Worm (Caenorhabditis elegans) whole organism, L4 larva: ENCODE measurements around the gene K07F5.6.
"Not testable (repeated sequence)": the region's sequence is repeated elsewhere in the genome, so short reads cannot be mapped to it uniquely, and the experiment has no call there.

Experiments
- R02D3.7 ChIP-seq: fragments of 150-350 bp; sonication (generic microtip); optimal IDR thresholded peaks from 3 replicates; lab custom pipeline; 2014; ENCODE audit warnings: missing biosample characterization, missing genetic modification characterization
- T20F7.1 ChIP-seq: fragments of 200-800 bp; sonication (Bioruptor generic); optimal IDR thresholded peaks from 2 replicates; lab custom pipeline; 2018; ENCODE audit warnings: mild to moderate bottlenecking, missing genetic modification characterization, missing compliant biosample characterization
- Y48G9A.11 ChIP-seq: fragments of 200-800 bp; sonication (Bioruptor generic); IDR thresholded peaks from 2 replicates; pipeline ENCODE4 v1.3.6; 2022; ENCODE audit warnings: missing genetic modification reagents, missing genetic modification characterization, missing compliant biosample characterization
- aha-1 ChIP-seq: fragments of 150-350 bp; peaks from one replicate; lab custom pipeline; 2014; ENCODE audit warnings: missing biosample characterization, missing genetic modification characterization
- attf-4 ChIP-seq: sonication (generic microtip); optimal IDR thresholded peaks from 3 replicates; lab custom pipeline; 2017; ENCODE audit warnings: missing biosample characterization, missing genetic modification characterization
- ceh-28 ChIP-seq: fragments of 150-350 bp; optimal IDR thresholded peaks from 2 replicates; lab custom pipeline; 2014; ENCODE audit warnings: missing biosample characterization, missing genetic modification reagents, missing genetic modification characterization
- ceh-32 ChIP-seq: sonication (generic microtip); optimal IDR thresholded peaks from 2 replicates; lab custom pipeline; 2016; ENCODE audit warnings: mild to moderate bottlenecking, missing genetic modification characterization, missing compliant biosample characterization; ENCODE audit not compliant: poor library complexity
- ceh-44 ChIP-seq: fragments of 200-800 bp; sonication (Bioruptor generic); IDR thresholded peaks from 2 replicates; pipeline ENCODE4 v1.3.6; 2022; ENCODE audit warnings: missing genetic modification reagents, missing genetic modification characterization, missing compliant biosample characterization
- ceh-82 ChIP-seq: sonication (generic microtip); optimal IDR thresholded peaks from 2 replicates; lab custom pipeline; 2017; ENCODE audit warnings: missing biosample characterization, missing genetic modification characterization
- daf-12 ChIP-seq: fragments of 150-350 bp; optimal IDR thresholded peaks from 2 replicates; lab custom pipeline; 2014; ENCODE audit warnings: missing biosample characterization, missing genetic modification reagents, missing genetic modification characterization
- daf-19 ChIP-seq: fragments of 200-800 bp; sonication (Bioruptor generic); conservative IDR thresholded peaks from 2 replicates; pipeline ENCODE4 v1.3.6; 2022; ENCODE audit warnings: missing genetic modification characterization, missing compliant biosample characterization
- dmd-8 ChIP-seq: fragments of 200-800 bp; sonication (Bioruptor generic); IDR thresholded peaks from 2 replicates; pipeline ENCODE4 v1.3.6; 2022; ENCODE audit warnings: missing genetic modification characterization, missing compliant biosample characterization
- dpl-1 ChIP-seq: fragments of 150-350 bp; optimal IDR thresholded peaks from 2 replicates; lab custom pipeline; 2014; ENCODE audit warnings: missing biosample characterization, missing genetic modification reagents, missing genetic modification characterization
- jun-1 ChIP-seq: fragments of 150-350 bp; optimal IDR thresholded peaks from 2 replicates; lab custom pipeline; 2014; ENCODE audit warnings: missing biosample characterization, missing genetic modification reagents, missing genetic modification characterization
- lin-1 ChIP-seq: fragments of 200-800 bp; sonication (Bioruptor generic); IDR thresholded peaks from 2 replicates; pipeline ENCODE4 v1.3.6; 2022; ENCODE audit warnings: missing genetic modification reagents, missing genetic modification characterization, missing compliant biosample characterization
- lin-13 ChIP-seq: fragments of 150-350 bp; optimal IDR thresholded peaks from 2 replicates; lab custom pipeline; 2014; ENCODE audit warnings: missing biosample characterization, missing genetic modification reagents, missing genetic modification characterization
- lin-29 ChIP-seq: fragments of 200-800 bp; sonication (Bioruptor generic); IDR thresholded peaks from 2 replicates; pipeline ENCODE4 v1.3.6; 2022; ENCODE audit warnings: missing genetic modification reagents, missing genetic modification characterization, missing compliant biosample characterization
- lin-38 ChIP-seq: fragments of 200-800 bp; sonication (Bioruptor generic); IDR thresholded peaks from 2 replicates; pipeline ENCODE4 v1.3.6; 2022; ENCODE audit warnings: missing genetic modification reagents, missing genetic modification characterization, missing compliant biosample characterization
- madf-9 ChIP-seq: fragments of 200-800 bp; sonication (Bioruptor generic); conservative IDR thresholded peaks from 2 replicates; pipeline ENCODE4 v1.3.6; 2022; ENCODE audit warnings: missing genetic modification reagents, missing genetic modification characterization, missing compliant biosample characterization
- mxl-3 ChIP-seq: fragments of 200-800 bp; sonication (Bioruptor generic); optimal IDR thresholded peaks from 2 replicates; lab custom pipeline; 2018; ENCODE audit warnings: mild to moderate bottlenecking, missing genetic modification characterization, missing compliant biosample characterization
- nhr-10 ChIP-seq: fragments of 150-350 bp; optimal IDR thresholded peaks from 2 replicates; lab custom pipeline; 2014; ENCODE audit warnings: missing biosample characterization, missing genetic modification characterization
- nhr-111 ChIP-seq: fragments of 200-800 bp; sonication (Bioruptor generic); optimal IDR thresholded peaks from 2 replicates; lab custom pipeline; 2018; ENCODE audit warnings: mild to moderate bottlenecking, missing genetic modification characterization, missing compliant biosample characterization
- nhr-237 ChIP-seq: sonication (generic microtip); optimal IDR thresholded peaks from 2 replicates; lab custom pipeline; 2017; ENCODE audit warnings: missing biosample characterization, missing genetic modification characterization
- nhr-76 ChIP-seq: fragments of 150-350 bp; optimal IDR thresholded peaks from 2 replicates; lab custom pipeline; 2014; ENCODE audit warnings: missing biosample characterization, missing genetic modification characterization
- pqm-1 ChIP-seq: sonication (generic microtip); optimal IDR thresholded peaks from 2 replicates; lab custom pipeline; 2017; ENCODE audit warnings: missing biosample characterization, missing genetic modification characterization
- unc-39 ChIP-seq: sonication (generic microtip); optimal IDR thresholded peaks from 2 replicates; lab custom pipeline; 2017; ENCODE audit warnings: missing biosample characterization, missing genetic modification characterization
- unc-62 ChIP-seq, 3 experiments: fragments of 150-350 bp in 1 of 3; sonication (generic microtip); optimal IDR thresholded peaks in 2 of 3; peaks in 1 of 3; 1 replicate in 1 of 3; 2 replicates in 2 of 3; lab custom pipeline; 2014 to 2017; ENCODE audit warnings: missing biosample characterization in 3 of 3, missing genetic modification characterization in 3 of 3, missing genetic modification reagents in 3 of 3, missing genotype in 1 of 3
- zfp-3 ChIP-seq: fragments of 200-800 bp; sonication (Bioruptor generic); conservative IDR thresholded peaks from 2 replicates; pipeline ENCODE4 v1.3.6; 2022; ENCODE audit warnings: missing genetic modification reagents, missing genetic modification characterization, missing compliant biosample characterization
- zip-11 ChIP-seq: fragments of 200-800 bp; sonication (Bioruptor generic); IDR thresholded peaks from 2 replicates; pipeline ENCODE4 v1.3.6; 2022; ENCODE audit warnings: missing genetic modification characterization, missing compliant biosample characterization
- ztf-7 ChIP-seq: fragments of 150-350 bp; optimal IDR thresholded peaks from 2 replicates; lab custom pipeline; 2014; ENCODE audit warnings: missing biosample characterization, missing genetic modification characterization

K07F5.6 gene

ce11 chrIV:9842071-9842470, 4.4 kb downstream of the K07F5.6 start, which contains the start of gene K07F5.17:
K07F5.17 (plus strand) TSS chrIV:9842371.
- TF ChIP-seq lin-1 (GFP tag; lab: Robert Waterston, UW) (no peak), T20F7.1 (GFP tag; lab: Kevin White, UChicago) (no peak), lin-29 (no peak), madf-9 (no peak), ceh-32 (tag; lab: Kevin White, UChicago) (no peak), dpl-1 (no peak), daf-12 (tag; lab: Kevin White, UChicago) (no peak), nhr-111 (no peak), nhr-10 (tag; lab: Kevin White, UChicago) (no peak), ceh-44 (GFP tag; lab: Robert Waterston, UW) (no peak), unc-39 (tag; lab: Kevin White, UChicago) (no peak), nhr-237 (tag; lab: Kevin White, UChicago) (no peak)

ce11 chrIV:9840984-9841590, 5.4 kb downstream of the K07F5.6 start, which contains the start of the genes kin-24 and msp-56:
kin-24 (minus strand) TSS chrIV:9841084.
msp-56 (plus strand) TSS chrIV:9841540.
- TF ChIP-seq dmd-8 (0 out of 2 replicates have a peak, but pooled peaks have one; percentile 35), daf-19 (GFP tag; lab: Robert Waterston, UW) (no peak), zip-11 (GFP tag; lab: Robert Waterston, UW) (no peak)
- TF ChIP-seq, all 104 proteins: peak for 1

- TF ChIP-seq nhr-76 (tag; lab: Kevin White, UChicago); R02D3.7 (tag; lab: Kevin White, UChicago); Y48G9A.11 (GFP tag; lab: Robert Waterston, UW): not testable (repeated sequence)
Observed at ce11 chrIV:9837349-9837748, 9.1 kb downstream of the K07F5.6 start, which contains the start of gene msp-10. msp-10 (plus strand) TSS chrIV:9837649.

- no peak for TF ChIP-seq jun-1 (tag; lab: Kevin White, UChicago)
- TF ChIP-seq R02D3.7 (tag; lab: Kevin White, UChicago), result no peak
- TF ChIP-seq pqm-1 (tag; lab: Kevin White, UChicago), result no peak
- no peak for TF ChIP-seq lin-38 (GFP tag; lab: Robert Waterston, UW)
- no peak for TF ChIP-seq attf-4 (tag; lab: Kevin White, UChicago)
- TF ChIP-seq ceh-82 (tag; lab: Kevin White, UChicago), result no peak
- TF ChIP-seq ztf-7 (tag; lab: Kevin White, UChicago), result no peak
- TF ChIP-seq zfp-3 (GFP tag; lab: Robert Waterston, UW), result no peak
- TF ChIP-seq lin-13 (GFP tag; lab: Kevin White, UChicago), result no peak
Observed at ce11 chrIV:9836317-9836716, 10.2 kb downstream of the K07F5.6 start, which contains the start of gene msp-81. msp-81 (minus strand) TSS chrIV:9836417.

- peak; percentile 95 for TF ChIP-seq aha-1
- TF ChIP-seq unc-62 (GFP tag; optimal IDR thresholded peaks at IDR 0.05 in 1 of 2; lab: Kevin White, UChicago), result no peak
- no peak for TF ChIP-seq unc-62 (tag; optimal IDR thresholded peaks at IDR 0.05; lab: Kevin White, UChicago)
- no peak for TF ChIP-seq ceh-82 (tag; lab: Kevin White, UChicago)
- TF ChIP-seq ceh-28, result no peak
- TF ChIP-seq mxl-3 (GFP tag; lab: Kevin White, UChicago), result no peak
- no peak for TF ChIP-seq zip-11 (GFP tag; lab: Robert Waterston, UW)
- TF ChIP-seq, all 104 proteins: peak for 1
Observed at ce11 chrIV:9833337-9833736, 13.1 kb downstream of the K07F5.6 start.

DNA sequence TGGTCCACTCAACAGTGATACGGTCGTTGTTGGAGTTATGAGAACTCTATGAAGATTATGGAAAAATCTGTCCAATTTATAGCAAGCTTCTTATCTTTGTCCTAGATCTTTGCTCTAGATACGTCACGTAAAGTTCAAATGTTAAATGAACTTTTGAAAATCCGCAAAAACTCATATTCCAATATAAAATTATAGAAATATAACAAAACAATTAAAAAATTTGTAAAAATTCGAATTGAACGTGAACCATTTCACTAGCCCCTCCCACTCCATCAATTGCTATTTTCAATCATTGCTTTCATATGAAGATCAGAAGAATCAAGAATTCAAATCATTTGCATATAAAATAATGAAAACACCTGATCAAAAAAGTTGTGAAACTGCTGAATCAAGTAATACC, 13.9 kb downstream of the K07F5.6 start, which contains the start of gene kin-21:
TSS of gene kin-21 (plus strand) at position 301 of the 400 bp plus-strand sequence.
- TF ChIP-seq R02D3.7 (tag; lab: Kevin White, UChicago), result no peak
